Fruit fly (Drosophila melanogaster): ENCODE data around the gene CG1468.

The CG1468 gene

DNA sequence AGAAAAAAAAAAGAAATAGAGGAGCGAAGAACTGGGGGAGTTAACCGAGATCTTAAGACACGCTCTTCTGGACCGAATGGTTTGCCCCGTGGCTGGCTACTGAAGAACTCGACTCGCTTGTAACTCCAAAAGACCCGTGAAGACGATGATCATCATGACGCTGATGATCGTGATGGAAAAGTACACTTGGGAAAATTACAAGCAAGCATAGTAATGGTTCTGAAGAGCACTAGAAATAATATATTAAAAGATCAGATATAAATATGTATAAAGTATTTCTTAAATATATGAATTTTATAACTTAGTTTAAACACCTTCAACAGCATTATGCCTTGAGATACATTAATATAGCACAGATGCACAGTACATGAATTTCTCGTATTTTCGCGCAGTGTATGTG is 32.8 kb downstream of the CG1468 start, which contains the start of gene CG1986:
TSS of gene CG1986 (minus strand) at position 101 of the 400 bp plus-strand sequence.
- TF ChIP-seq br (GFP tag; optimal IDR thresholded peaks at IDR 0.05), result no peak
- no peak for TF ChIP-seq Mio (GFP tag; optimal IDR thresholded peaks at IDR 0.05)

DNA sequence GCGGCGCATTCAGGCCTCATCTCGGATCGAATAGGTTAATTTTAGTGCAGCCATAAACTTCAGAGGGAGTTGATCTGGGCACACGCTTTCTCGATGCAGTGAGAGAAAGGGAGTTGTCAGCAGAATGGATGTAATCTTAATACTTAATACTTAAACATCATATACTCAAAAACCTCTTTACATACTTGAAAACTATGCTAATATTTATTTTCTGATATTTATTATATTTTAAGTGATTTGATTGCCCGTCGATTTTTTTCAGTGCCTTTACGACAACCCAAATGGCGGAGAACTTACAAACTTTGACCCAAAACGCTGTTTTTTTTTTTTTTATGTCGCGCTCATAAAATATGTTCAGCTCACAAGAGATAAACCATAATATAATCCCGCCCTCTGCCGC is 33.5 kb downstream of the CG1468 start:
- TF ChIP-seq Hr78 (GFP tag; optimal IDR thresholded peaks at IDR 0.05) (no peak), tai (GFP tag; optimal IDR thresholded peaks at IDR 0.05) (no peak), dsf (GFP tag; optimal IDR thresholded peaks at IDR 0.05; ENCODE audit: borderline replicate concordance) (no peak), sv (GFP tag; optimal IDR thresholded peaks at IDR 0.05) (no peak), GATAd (GFP tag; optimal IDR thresholded peaks at IDR 0.05) (no peak), dmrt93B (GFP tag; optimal IDR thresholded peaks at IDR 0.05) (no peak), usp (GFP tag; optimal IDR thresholded peaks at IDR 0.05) (no peak), CG9705 (GFP tag; optimal IDR thresholded peaks at IDR 0.05) (no peak), OdsH (GFP tag; optimal IDR thresholded peaks at IDR 0.05) (no peak), sage (GFP tag; optimal IDR thresholded peaks at IDR 0.05) (no peak), rgr (GFP tag; optimal IDR thresholded peaks at IDR 0.05) (no peak)

All from whole organism, wandering third instar larva.